Worm (Caenorhabditis elegans) whole organism, L1 larva: ENCODE results near the gene cest-30.

Experiments
- ama-1 ChIP-seq: fragments of 150-350 bp; optimal IDR thresholded peaks from 2 replicates; lab custom pipeline; 2014
- ces-1 ChIP-seq: fragments of 150-350 bp; optimal IDR thresholded peaks from 2 replicates; lab custom pipeline; 2014; ENCODE audit warnings: missing biosample characterization, missing genetic modification reagents, missing genetic modification characterization
- fos-1 ChIP-seq: fragments of 150-350 bp; optimal IDR thresholded peaks from 2 replicates; lab custom pipeline; 2014; ENCODE audit warnings: missing biosample characterization, missing genetic modification characterization
- lin-35 ChIP-seq, 2 experiments: fragments of 150-350 bp; optimal IDR thresholded peaks; 2 replicates each; lab custom pipeline; 2014; ENCODE audit warnings: missing biosample characterization in 2 of 2, missing genetic modification characterization in 2 of 2, missing genetic modification reagents in 2 of 2
- nhr-77 ChIP-seq: fragments of 150-350 bp; optimal IDR thresholded peaks from 2 replicates; lab custom pipeline; 2014; ENCODE audit warnings: missing biosample characterization, missing genetic modification characterization
- skn-1 ChIP-seq: fragments of 150-350 bp; optimal IDR thresholded peaks from 2 replicates; lab custom pipeline; 2014; ENCODE audit warnings: missing biosample characterization, missing genetic modification characterization

- no peak for TF ChIP-seq ama-1 (lab: Kevin White, UChicago)
- TF ChIP-seq fos-1 = no peak
- TF ChIP-seq skn-1 = no peak
- no peak for TF ChIP-seq nhr-77 (tag; lab: Kevin White, UChicago)
- TF ChIP-seq ces-1 = no peak
- no peak for TF ChIP-seq lin-35 (GFP tag; optimal IDR thresholded peaks at IDR 0.05; lab: Kevin White, UChicago)
Observed at ce11 chrV:5312453-5312852, 49.6 kb upstream of the cest-30 start, which contains the start of gene C10G8.3.
